Fruit fly (Drosophila melanogaster) whole organism, prepupa: ENCODE results near the gene RhoGAP71E.

Experiments
- CG10631 ChIP-seq: fragments of 200-800 bp; sonication (Bioruptor generic); optimal IDR thresholded peaks from 2 replicates; lab custom pipeline; 2016; ENCODE audit warnings: missing biosample characterization, missing genetic modification characterization
- CG10669 ChIP-seq: fragments of 200-800 bp; sonication (Bioruptor generic); optimal IDR thresholded peaks from 3 replicates; lab custom pipeline; 2018; ENCODE audit warnings: missing biosample characterization, mild to moderate bottlenecking, missing genetic modification characterization, moderate library complexity
- CG11294 ChIP-seq: fragments of 200-800 bp; sonication (Bioruptor generic); IDR thresholded peaks from 2 replicates; pipeline ENCODE4 v1.3.6; 2022; ENCODE audit warnings: missing biosample characterization, missing genetic modification characterization
- CG11762 ChIP-seq: fragments of 200-800 bp; sonication (Bioruptor generic); optimal IDR thresholded peaks from 3 replicates; lab custom pipeline; 2016; ENCODE audit warnings: missing biosample characterization, missing genetic modification characterization; ENCODE audit not compliant: insufficient read depth
- CG11902 ChIP-seq: fragments of 200-800 bp; sonication (Bioruptor generic); optimal IDR thresholded peaks from 3 replicates; lab custom pipeline; 2016; ENCODE audit warnings: missing biosample characterization, missing genetic modification characterization
- CG15336 ChIP-seq: fragments of 200-800 bp; sonication (Bioruptor generic); IDR thresholded peaks from 2 replicates; pipeline ENCODE4 v1.3.6; 2022; ENCODE audit warnings: missing biosample characterization, missing genetic modification characterization
- CG16779 ChIP-seq: fragments of 200-800 bp; sonication (Bioruptor generic); optimal IDR thresholded peaks from 3 replicates; lab custom pipeline; 2017; ENCODE audit warnings: missing biosample characterization, mild to moderate bottlenecking, missing genetic modification characterization
- CG3032 ChIP-seq: fragments of 200-800 bp; optimal IDR thresholded peaks from 2 replicates; lab custom pipeline; 2019; ENCODE audit warnings: missing biosample characterization, mild to moderate bottlenecking, missing genetic modification characterization, moderate library complexity
- CG31627 ChIP-seq: fragments of 200-800 bp; sonication (Bioruptor generic); optimal IDR thresholded peaks from 3 replicates; lab custom pipeline; 2016; ENCODE audit warnings: missing biosample characterization, missing genetic modification characterization
- CG32006 ChIP-seq: fragments of 200-800 bp; sonication (Bioruptor generic); optimal IDR thresholded peaks from 3 replicates; lab custom pipeline; 2017; ENCODE audit warnings: missing biosample characterization, mild to moderate bottlenecking, missing genetic modification characterization
- CG34406 ChIP-seq: fragments of 200-800 bp; sonication (Bioruptor generic); optimal IDR thresholded peaks from 3 replicates; lab custom pipeline; 2016; ENCODE audit warnings: missing biosample characterization, missing genetic modification characterization
- CG3919 ChIP-seq: fragments of 200-800 bp; sonication (Bioruptor generic); optimal IDR thresholded peaks from 3 replicates; lab custom pipeline; 2016; ENCODE audit warnings: missing biosample characterization, missing genetic modification characterization
- CG6276 ChIP-seq: fragments of 200-800 bp; sonication (Bioruptor generic); optimal IDR thresholded peaks from 2 replicates; lab custom pipeline; 2017; ENCODE audit warnings: missing biosample characterization, mild to moderate bottlenecking, missing genetic modification characterization
- CG6792 ChIP-seq: fragments of 200-800 bp; sonication (Bioruptor generic); optimal IDR thresholded peaks from 3 replicates; lab custom pipeline; 2016; ENCODE audit warnings: missing biosample characterization, missing genetic modification characterization
- CG6808 ChIP-seq: fragments of 200-800 bp; sonication (Bioruptor generic); optimal IDR thresholded peaks from 3 replicates; lab custom pipeline; 2017; ENCODE audit warnings: missing biosample characterization, missing genetic modification characterization, mild to moderate bottlenecking, moderate library complexity, missing genetic modification reagents
- CG6854 ChIP-seq: fragments of 200-800 bp; sonication (Bioruptor generic); optimal IDR thresholded peaks from 2 replicates; lab custom pipeline; 2017; ENCODE audit warnings: missing biosample characterization, mild to moderate bottlenecking, missing genetic modification characterization
- CG7368 ChIP-seq: fragments of 200-800 bp; sonication (Bioruptor generic); optimal IDR thresholded peaks from 3 replicates; lab custom pipeline; 2016; ENCODE audit warnings: missing biosample characterization, missing genetic modification characterization
- CG8119 ChIP-seq: fragments of 200-800 bp; sonication (Bioruptor generic); IDR thresholded peaks from 3 replicates; pipeline ENCODE4 v1.3.6; 2022; ENCODE audit warnings: missing biosample characterization, missing genetic modification characterization
- CG8319 ChIP-seq: fragments of 200-800 bp; sonication (Bioruptor generic); optimal IDR thresholded peaks from 3 replicates; lab custom pipeline; 2016; ENCODE audit warnings: missing biosample characterization, missing genetic modification characterization
- CG8632 ChIP-seq: fragments of 200-800 bp; sonication (Bioruptor generic); optimal IDR thresholded peaks from 3 replicates; lab custom pipeline; 2016; ENCODE audit warnings: missing biosample characterization, missing genetic modification characterization
- CG9139 ChIP-seq: fragments of 200-800 bp; sonication (Bioruptor generic); optimal IDR thresholded peaks from 3 replicates; lab custom pipeline; 2017; ENCODE audit warnings: missing biosample characterization, mild to moderate bottlenecking, missing genetic modification characterization
- Eip75B ChIP-seq: fragments of 200-800 bp; sonication (Bioruptor generic); optimal IDR thresholded peaks from 3 replicates; lab custom pipeline; 2016; ENCODE audit warnings: missing biosample characterization, missing genetic modification characterization
- Eip78C ChIP-seq: fragments of 200-800 bp; sonication (Bioruptor generic); peaks from one replicate; lab custom pipeline; 2016; ENCODE audit warnings: missing biosample characterization, missing genetic modification characterization
- Eip93F ChIP-seq: fragments of 200-800 bp; sonication (Bioruptor generic); optimal IDR thresholded peaks from 2 replicates; lab custom pipeline; 2016; ENCODE audit warnings: missing biosample characterization, mild to moderate bottlenecking, missing genetic modification characterization
- Ets21C ChIP-seq: fragments of 200-800 bp; sonication (Bioruptor generic); optimal IDR thresholded peaks from 3 replicates; lab custom pipeline; 2016; ENCODE audit warnings: missing biosample characterization, missing genetic modification characterization
- Ets96B ChIP-seq: fragments of 200-800 bp; optimal IDR thresholded peaks from 2 replicates; lab custom pipeline; 2019; ENCODE audit warnings: missing biosample characterization, mild to moderate bottlenecking, missing genetic modification characterization, moderate library complexity
- Gug ChIP-seq: fragments of 200-800 bp; sonication (Bioruptor generic); IDR thresholded peaks from 2 replicates; pipeline ENCODE4 v1.3.6; 2022; ENCODE audit warnings: missing biosample characterization, missing genetic modification characterization
- Hr38 ChIP-seq: sonication (Bioruptor generic); optimal IDR thresholded peaks from 2 replicates; lab custom pipeline; 2016; ENCODE audit warnings: missing biosample characterization, missing genetic modification characterization
- Hr39 ChIP-seq: fragments of 200-800 bp; sonication (Bioruptor generic); optimal IDR thresholded peaks from 2 replicates; lab custom pipeline; 2016; ENCODE audit warnings: missing biosample characterization, missing genetic modification characterization
- Hr4 ChIP-seq: fragments of 200-800 bp; sonication (Bioruptor generic); optimal IDR thresholded peaks from 3 replicates; lab custom pipeline; 2016; ENCODE audit warnings: missing biosample characterization, missing genetic modification characterization
- Lpt ChIP-seq: fragments of 200-800 bp; sonication (Bioruptor generic); optimal IDR thresholded peaks from 3 replicates; lab custom pipeline; 2016; ENCODE audit warnings: missing biosample characterization, missing genetic modification characterization
- Met ChIP-seq: fragments of 200-800 bp; sonication (Bioruptor generic); optimal IDR thresholded peaks from 3 replicates; lab custom pipeline; 2016; ENCODE audit warnings: missing biosample characterization, missing genetic modification characterization
- Smox ChIP-seq: fragments of 200-800 bp; sonication (Bioruptor generic); optimal IDR thresholded peaks from 3 replicates; lab custom pipeline; 2016; ENCODE audit warnings: missing biosample characterization, missing genetic modification characterization
- Sox102F ChIP-seq: fragments of 200-800 bp; sonication (Bioruptor generic); optimal IDR thresholded peaks from 2 replicates; lab custom pipeline; 2016; ENCODE audit warnings: missing biosample characterization, mild to moderate bottlenecking, missing genetic modification characterization
- Sox14 ChIP-seq: fragments of 200-800 bp; sonication (Bioruptor generic); optimal IDR thresholded peaks from 3 replicates; lab custom pipeline; 2016; ENCODE audit warnings: missing biosample characterization, missing genetic modification characterization
- achi ChIP-seq: fragments of 200-800 bp; sonication (Bioruptor generic); optimal IDR thresholded peaks from 3 replicates; lab custom pipeline; 2016; ENCODE audit warnings: missing biosample characterization, missing genetic modification characterization
- cyc ChIP-seq: fragments of 200-800 bp; sonication (Bioruptor generic); optimal IDR thresholded peaks from 3 replicates; lab custom pipeline; 2016; ENCODE audit warnings: missing biosample characterization, missing genetic modification characterization
- dac ChIP-seq: fragments of 200-800 bp; sonication (Bioruptor generic); optimal IDR thresholded peaks from 2 replicates; lab custom pipeline; 2017; ENCODE audit warnings: missing biosample characterization, mild to moderate bottlenecking, missing genetic modification characterization
- eg ChIP-seq: fragments of 200-800 bp; sonication (Bioruptor generic); IDR thresholded peaks from 3 replicates; pipeline ENCODE4 v1.3.6; 2022; ENCODE audit warnings: missing biosample characterization, missing genetic modification characterization
- fd59A ChIP-seq: fragments of 200-800 bp; sonication (Bioruptor generic); optimal IDR thresholded peaks from 2 replicates; lab custom pipeline; 2017; ENCODE audit warnings: missing biosample characterization, mild to moderate bottlenecking, missing genetic modification characterization, missing genetic modification reagents
- fd85E ChIP-seq: fragments of 200-800 bp; sonication (Bioruptor generic); optimal IDR thresholded peaks from 3 replicates; lab custom pipeline; 2016; ENCODE audit warnings: missing biosample characterization, missing genetic modification characterization
- fkh ChIP-seq: fragments of 200-800 bp; sonication (Bioruptor generic); optimal IDR thresholded peaks from 3 replicates; lab custom pipeline; 2017; ENCODE audit warnings: missing biosample characterization, mild to moderate bottlenecking, missing genetic modification characterization, moderate library complexity
- lz ChIP-seq: fragments of 200-800 bp; sonication (Bioruptor generic); optimal IDR thresholded peaks from 3 replicates; lab custom pipeline; 2016; ENCODE audit warnings: missing biosample characterization, missing genetic modification characterization
- net ChIP-seq: fragments of 200-800 bp; sonication (Bioruptor generic); optimal IDR thresholded peaks from 3 replicates; lab custom pipeline; 2016; ENCODE audit warnings: missing biosample characterization, missing genetic modification characterization
- pdm3 ChIP-seq: fragments of 200-800 bp; sonication (Bioruptor generic); optimal IDR thresholded peaks from 3 replicates; lab custom pipeline; 2016; ENCODE audit warnings: missing biosample characterization, missing genetic modification characterization
- salr ChIP-seq, 2 experiments: fragments of 200-800 bp; sonication (Bioruptor generic); optimal IDR thresholded peaks; 3 replicates each; lab custom pipeline; 2016 to 2018; ENCODE audit warnings: missing biosample characterization in 2 of 2, missing genetic modification characterization in 2 of 2, mild to moderate bottlenecking in 1 of 2
- spab ChIP-seq: fragments of 200-800 bp; sonication (Bioruptor generic); optimal IDR thresholded peaks from 2 replicates; lab custom pipeline; 2017; ENCODE audit warnings: missing biosample characterization, mild to moderate bottlenecking, missing genetic modification characterization, missing genetic modification reagents
- ss ChIP-seq, 2 experiments: fragments of 200-800 bp; sonication (Bioruptor generic); optimal IDR thresholded peaks; 2 replicates in 1 of 2; 3 replicates in 1 of 2; lab custom pipeline; 2017 to 2018; ENCODE audit warnings: mild to moderate bottlenecking in 2 of 2, missing biosample characterization in 2 of 2, missing genetic modification characterization in 2 of 2, moderate library complexity in 1 of 2
- topi ChIP-seq: fragments of 200-800 bp; sonication (Bioruptor generic); optimal IDR thresholded peaks from 3 replicates; lab custom pipeline; 2016; ENCODE audit warnings: missing biosample characterization, missing genetic modification characterization
- vri ChIP-seq: fragments of 200-800 bp; sonication (Bioruptor generic); optimal IDR thresholded peaks from 3 replicates; lab custom pipeline; 2016; ENCODE audit warnings: missing biosample characterization, mild to moderate bottlenecking, missing genetic modification characterization

The RhoGAP71E gene

dm6 chr3L:15625676-15626414 is 37.2 kb downstream of the RhoGAP71E start:
- peak; percentile 98 for TF ChIP-seq CG10631 (GFP tag; lab: Kevin White, UChicago)
- TF ChIP-seq CG32006, result peak; percentile 99
- TF ChIP-seq CG15336 (GFP tag; lab: Robert Waterston, UW), result peak; percentile 96
- peak; percentile 89 for TF ChIP-seq CG6808 (GFP tag; lab: Kevin White, UChicago)
- TF ChIP-seq Ets21C (GFP tag; lab: Kevin White, UChicago), result peak; percentile 84
- TF ChIP-seq Sox102F (GFP tag; lab: Kevin White, UChicago), result peak; percentile 77
- peak; percentile 96 for TF ChIP-seq CG6792 (GFP tag; lab: Kevin White, UChicago)
- peak; percentile 98 for TF ChIP-seq CG8119 (GFP tag; lab: Robert Waterston, UW)
- TF ChIP-seq CG11294, result peak; percentile 87
- peak; percentile 87 for TF ChIP-seq CG7368
- no peak for TF ChIP-seq Hr38
- TF ChIP-seq Ets96B (tag; lab: Kevin White, UChicago), result peak; percentile 94
- TF ChIP-seq CG8319 (GFP tag; lab: Kevin White, UChicago), result peak; percentile 89
- TF ChIP-seq CG11902 (GFP tag; lab: Kevin White, UChicago), result peak; percentile 91
- TF ChIP-seq achi, result peak; percentile 97
- TF ChIP-seq CG3919 (GFP tag; lab: Kevin White, UChicago), result peak; percentile 95
- TF ChIP-seq CG6854, result peak; percentile 82
- peak; percentile 95 for TF ChIP-seq Lpt (GFP tag; lab: Kevin White, UChicago)
- TF ChIP-seq Smox (GFP tag; lab: Kevin White, UChicago), result peak; percentile 94
- peak; percentile 89 for TF ChIP-seq spab
- peak; percentile 95 for TF ChIP-seq CG3032 (tag; lab: Kevin White, UChicago)
- peak; percentile 93 for TF ChIP-seq Eip75B (GFP tag; lab: Kevin White, UChicago)
- peak; percentile 87 for TF ChIP-seq CG9139 (GFP tag; lab: Kevin White, UChicago)
- TF ChIP-seq CG10669 (GFP tag; lab: Kevin White, UChicago), result peak; percentile 90
- peak; percentile 97 for TF ChIP-seq CG34406 (GFP tag; lab: Kevin White, UChicago)
- peak; percentile 89 for TF ChIP-seq fkh (GFP tag; lab: Kevin White, UChicago)
- peak; percentile 90 for TF ChIP-seq Sox14 (GFP tag; lab: Kevin White, UChicago)
- TF ChIP-seq eg (GFP tag; lab: Robert Waterston, UW), result peak; percentile 91
- TF ChIP-seq pdm3 (GFP tag; lab: Kevin White, UChicago), result peak; percentile 94
- peak; percentile 49 for TF ChIP-seq vri (GFP tag; lab: Kevin White, UChicago)
- peak; percentile 82 for TF ChIP-seq Eip93F
- TF ChIP-seq CG16779 (tag; lab: Kevin White, UChicago), result peak; percentile 95
- TF ChIP-seq Eip78C (GFP tag; lab: Kevin White, UChicago), result peak; percentile 98
- peak; percentile 90 for TF ChIP-seq fd59A (GFP tag; lab: Kevin White, UChicago)
- TF ChIP-seq net (GFP tag; lab: Kevin White, UChicago), result peak; percentile 92
- TF ChIP-seq Gug, result peak; percentile 91; the same call in 1 of the 2 replicates
- TF ChIP-seq CG31627 (GFP tag; lab: Kevin White, UChicago), result peak; percentile 93
- peak; percentile 97 for TF ChIP-seq CG6276
- TF ChIP-seq Hr39 (GFP tag; lab: Kevin White, UChicago), result peak; percentile 89
- TF ChIP-seq Hr4 (GFP tag; lab: Kevin White, UChicago), result peak; percentile 94
- peak; percentile 92 for TF ChIP-seq cyc
- TF ChIP-seq fd85E, result peak; percentile 50
- TF ChIP-seq topi (GFP tag; lab: Kevin White, UChicago), result peak; percentile 95
- peak; percentile 84 to 92 for TF ChIP-seq ss (GFP tag; optimal IDR thresholded peaks at IDR 0.05; lab: Kevin White, UChicago)
- TF ChIP-seq Met (GFP tag; lab: Kevin White, UChicago), result peak; percentile 93
- TF ChIP-seq CG11762 (GFP tag; lab: Kevin White, UChicago), result peak; percentile 95
- TF ChIP-seq salr (GFP tag; optimal IDR thresholded peaks at IDR 0.05; lab: Kevin White, UChicago), result peak; percentile 73 to 99
- peak; percentile 97 for TF ChIP-seq CG8632
- TF ChIP-seq dac (GFP tag; lab: Kevin White, UChicago), result peak; percentile 72
- TF ChIP-seq lz (GFP tag; lab: Kevin White, UChicago), result peak; percentile 93
